Worm (Caenorhabditis elegans): Measurements from ENCODE around the gene dgk-4.

Gene dgk-4

DNA sequence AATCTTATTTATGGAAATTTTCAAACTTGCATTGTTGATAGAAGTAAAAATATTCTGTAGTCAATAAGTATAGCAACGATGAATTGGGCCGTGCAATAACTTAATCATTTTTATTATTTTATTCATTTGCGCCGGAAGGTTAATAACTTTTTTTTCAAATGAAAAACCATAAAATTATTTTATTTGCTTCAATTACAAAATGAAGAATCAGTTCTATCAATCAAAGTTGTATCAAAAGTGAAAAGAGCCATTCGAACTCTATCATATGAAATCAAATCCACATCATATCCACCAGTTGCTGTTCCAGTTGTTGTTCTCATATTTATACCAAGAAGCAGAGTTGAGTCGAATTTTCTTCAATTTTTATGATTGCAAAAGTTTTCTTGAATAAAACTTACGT, 17.4 kb downstream of the dgk-4 start, which contains the start of gene cyp-33E1:
TSS of gene cyp-33E1 (minus strand) at position 101 of the 400 bp plus-strand sequence.
- TF ChIP-seq nhr-6 (tag; optimal IDR thresholded peaks at IDR 0.05) (no peak), nhr-12 (tag; optimal IDR thresholded peaks at IDR 0.05) (no peak), nhr-21 (tag; optimal IDR thresholded peaks at IDR 0.05) (no peak)

DNA sequence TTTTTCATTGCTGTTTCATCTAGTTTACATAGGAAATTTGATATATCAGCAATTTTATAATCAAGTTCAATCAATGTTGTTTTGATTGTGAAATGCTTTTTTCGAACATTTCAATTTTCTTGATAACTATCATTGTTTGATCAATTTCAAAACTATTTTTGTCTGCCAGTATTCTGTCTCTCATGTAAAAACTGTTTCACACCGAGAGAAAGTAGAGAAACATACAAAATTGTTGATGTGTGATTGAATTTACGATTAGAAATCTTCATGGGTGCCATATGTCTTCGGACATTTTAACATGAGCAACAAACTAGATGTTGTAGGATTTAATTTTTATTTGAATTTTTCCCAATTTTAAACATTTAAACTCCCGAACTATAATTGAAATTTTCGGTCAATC, 19.6 kb downstream of the dgk-4 start, which contains the start of gene C49C8.2:
TSS of gene C49C8.2 (plus strand) at position 393 of the 400 bp plus-strand sequence.
- TF ChIP-seq C34F6.9 (tag; optimal IDR thresholded peaks at IDR 0.05) (peak; percentile 20), nhr-21 (tag; optimal IDR thresholded peaks at IDR 0.05) (no peak), peb-1 (tag; optimal IDR thresholded peaks at IDR 0.05) (no peak), skn-1 (tag; optimal IDR thresholded peaks at IDR 0.05) (peak; percentile 57), zag-1 (tag; optimal IDR thresholded peaks at IDR 0.05) (no peak), nhr-129 (tag; optimal IDR thresholded peaks at IDR 0.05) (no peak), gmeb-1 (tag; optimal IDR thresholded peaks at IDR 0.05) (peak; percentile 17), crh-2 (tag; optimal IDR thresholded peaks at IDR 0.05) (peak; percentile 20), fos-1 (tag; optimal IDR thresholded peaks at IDR 0.05) (peak; percentile 55)

ce11 chrIV:8651835-8652234, 20.7 kb downstream of the dgk-4 start, which contains the start of gene C49C8.8:
Gene C49C8.8 (plus strand): TSS chrIV:8652135.
- no peak for TF ChIP-seq fos-1 (tag; optimal IDR thresholded peaks at IDR 0.05)
- TF ChIP-seq elt-1 (tag; optimal IDR thresholded peaks at IDR 0.05) = no peak
- TF ChIP-seq aly-2 (tag; optimal IDR thresholded peaks at IDR 0.05) = no peak
- TF ChIP-seq lin-11 (tag; optimal IDR thresholded peaks at IDR 0.05) = no peak
- no peak for TF ChIP-seq R02D3.7 (tag; optimal IDR thresholded peaks at IDR 0.05)

DNA sequence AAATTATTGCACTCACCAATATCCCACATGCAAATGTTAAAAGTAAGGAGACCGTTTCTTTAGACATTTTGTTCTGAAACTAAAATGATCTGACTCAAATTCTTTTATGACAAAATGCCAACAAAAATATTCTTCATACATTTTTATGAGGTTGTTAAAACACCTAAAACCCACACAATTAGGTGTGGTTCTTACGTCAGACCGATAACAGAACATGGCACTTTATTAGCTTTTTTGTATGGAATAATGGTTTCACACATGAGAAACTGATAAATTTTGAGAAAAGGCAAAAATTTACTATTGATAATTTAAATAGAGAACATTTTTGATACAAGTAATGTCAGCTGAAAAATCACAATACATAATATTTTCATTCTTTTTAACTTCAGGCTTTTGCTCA, 22.5 kb downstream of the dgk-4 start, which contains the start of gene C49C8.5:
TSS of gene C49C8.5 (minus strand) at position 73 of the 400 bp plus-strand sequence.
- no peak for TF ChIP-seq ceh-82 (tag; optimal IDR thresholded peaks at IDR 0.05)
- TF ChIP-seq fos-1 (tag; optimal IDR thresholded peaks at IDR 0.05) = peak; percentile 42

ce11 chrIV:8654115-8654628, 23.0 kb downstream of the dgk-4 start, which contains the start of gene C49C8.1:
Gene C49C8.1 (plus strand): TSS chrIV:8654578.
- no peak for TF ChIP-seq nhr-23 (tag; optimal IDR thresholded peaks at IDR 0.05)
- TF ChIP-seq unc-39 (tag; optimal IDR thresholded peaks at IDR 0.05) = no peak
- no peak for TF ChIP-seq elt-3 (tag; optimal IDR thresholded peaks at IDR 0.05)
- TF ChIP-seq C34F6.9 (tag; optimal IDR thresholded peaks at IDR 0.05) = no peak
- no peak for TF ChIP-seq skn-1 (tag; optimal IDR thresholded peaks at IDR 0.05)
- TF ChIP-seq alr-1 (tag; optimal IDR thresholded peaks at IDR 0.05) = no peak
- no peak for TF ChIP-seq fos-1 (tag; optimal IDR thresholded peaks at IDR 0.05)
- TF ChIP-seq ztf-1 (GFP tag; conservative IDR thresholded peaks at IDR 0.05) = no peak
- no peak for TF ChIP-seq sem-4 (tag; optimal IDR thresholded peaks at IDR 0.05)
- TF ChIP-seq lsy-2 (tag; optimal IDR thresholded peaks at IDR 0.05) = no peak
- TF ChIP-seq unc-62 (GFP tag; optimal IDR thresholded peaks at IDR 0.05) = no peak
- TF ChIP-seq lin-11 (tag; optimal IDR thresholded peaks at IDR 0.05) = no peak
- TF ChIP-seq unc-55 (GFP tag; optimal IDR thresholded peaks at IDR 0.05) = no peak
- TF ChIP-seq nhr-25 (tag; optimal IDR thresholded peaks at IDR 0.05) = no peak

ce11 chrIV:8658122-8658521, 27.0 kb downstream of the dgk-4 start, which contains the start of gene C49C8.6:
Gene C49C8.6 (minus strand): TSS chrIV:8658222.
- TF ChIP-seq ztf-11 (tag; optimal IDR thresholded peaks at IDR 0.05) (no peak), skn-1 (tag; optimal IDR thresholded peaks at IDR 0.05) (no peak), egl-27 (tag; optimal IDR thresholded peaks at IDR 0.05) (no peak), nhr-25 (tag; optimal IDR thresholded peaks at IDR 0.05) (no peak), ZK546.5 (tag; optimal IDR thresholded peaks at IDR 0.05) (no peak), ztf-1 (GFP tag; conservative IDR thresholded peaks at IDR 0.05) (no peak), fos-1 (tag; optimal IDR thresholded peaks at IDR 0.05) (no peak), nhr-11 (tag; optimal IDR thresholded peaks at IDR 0.05) (no peak), nhr-21 (tag; optimal IDR thresholded peaks at IDR 0.05) (no peak), F13H6.1 (tag; optimal IDR thresholded peaks at IDR 0.05) (no peak), mbf-1 (tag; optimal IDR thresholded peaks at IDR 0.05) (no peak), nhr-6 (tag; optimal IDR thresholded peaks at IDR 0.05) (no peak), nhr-12 (tag; optimal IDR thresholded peaks at IDR 0.05) (no peak), lin-11 (tag; optimal IDR thresholded peaks at IDR 0.05) (no peak), ztf-4 (tag; optimal IDR thresholded peaks at IDR 0.05) (no peak), aly-2 (tag; optimal IDR thresholded peaks at IDR 0.05) (no peak), mdl-1 (tag; optimal IDR thresholded peaks at IDR 0.05) (no peak), alr-1 (tag; optimal IDR thresholded peaks at IDR 0.05) (no peak), dmd-4 (tag; optimal IDR thresholded peaks at IDR 0.05) (no peak)
